Worm (Caenorhabditis elegans) whole organism, L3 larva: ENCODE measurements around the gene Y70C5A.3.

Experiments
- ZK546.5 ChIP-seq: sonication (generic microtip); optimal IDR thresholded peaks from 2 replicates; lab custom pipeline; 2017; ENCODE audit warnings: missing biosample characterization, missing genetic modification characterization
- egl-27 ChIP-seq: sonication (generic microtip); optimal IDR thresholded peaks from 4 replicates; lab custom pipeline; 2017; ENCODE audit warnings: missing biosample characterization, missing genetic modification reagents, missing genetic modification characterization
- lin-15B ChIP-seq: fragments of 150-350 bp; optimal IDR thresholded peaks from 2 replicates; lab custom pipeline; 2014; ENCODE audit warnings: missing biosample characterization, missing genetic modification characterization
- nfya-1 ChIP-seq: sonication (generic microtip); optimal IDR thresholded peaks from 2 replicates; lab custom pipeline; 2017; ENCODE audit warnings: missing genetic modification characterization, mild to moderate bottlenecking, missing compliant biosample characterization, antibody characterized with exemption, moderate library complexity; ENCODE audit not compliant: insufficient read depth
- nhr-12 ChIP-seq: fragments of 150-350 bp; optimal IDR thresholded peaks from 2 replicates; lab custom pipeline; 2014; ENCODE audit warnings: missing biosample characterization, missing genetic modification characterization
- pha-4 ChIP-seq: fragments of 150-350 bp; optimal IDR thresholded peaks from 2 replicates; lab custom pipeline; 2014; ENCODE audit warnings: missing biosample characterization, missing genetic modification reagents, missing genetic modification characterization
- pqm-1 ChIP-seq: fragments of 150-350 bp; optimal IDR thresholded peaks from 2 replicates; lab custom pipeline; 2017; ENCODE audit warnings: missing biosample characterization, missing genetic modification characterization, inconsistent platforms
- skn-1 ChIP-seq: fragments of 150-350 bp; optimal IDR thresholded peaks from 2 replicates; lab custom pipeline; 2014; ENCODE audit warnings: missing biosample characterization, missing genetic modification characterization
- unc-39 ChIP-seq: sonication (generic microtip); optimal IDR thresholded peaks from 4 replicates; lab custom pipeline; 2017; ENCODE audit warnings: missing biosample characterization, missing genetic modification characterization
- unc-62 ChIP-seq: fragments of 150-350 bp; sonication (generic microtip); optimal IDR thresholded peaks from 4 replicates; lab custom pipeline; 2014; ENCODE audit warnings: missing biosample characterization, missing genetic modification reagents, missing genetic modification characterization
- zag-1 ChIP-seq: fragments of 150-350 bp; optimal IDR thresholded peaks from 2 replicates; lab custom pipeline; 2014; ENCODE audit warnings: missing biosample characterization, missing genetic modification characterization

DNA sequence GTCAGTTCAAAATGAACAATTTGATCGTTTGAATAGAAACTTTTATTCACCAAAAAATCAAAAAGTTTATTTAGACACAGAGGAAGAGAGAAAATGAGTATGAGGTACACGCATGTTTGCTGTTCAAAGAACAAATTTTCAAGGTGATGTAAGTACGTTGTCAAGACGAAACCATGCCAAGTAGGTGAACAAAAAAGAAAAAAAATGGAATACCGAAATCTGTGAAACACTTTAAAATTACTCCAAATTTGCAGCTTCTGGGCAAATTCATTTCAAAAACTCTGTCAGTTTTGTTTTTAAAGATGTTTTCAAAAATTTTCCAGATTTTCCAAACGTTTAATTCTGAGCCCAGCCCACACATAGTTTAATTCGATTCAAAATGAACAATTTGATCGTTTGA, 40.3 kb downstream of the Y70C5A.3 start, which contains the start of gene nhr-271:
- TF ChIP-seq unc-39 (tag; lab: Kevin White, UChicago) (no peak), unc-62 (GFP tag; lab: Kevin White, UChicago) (no peak), pha-4 (no peak), egl-27 (tag; lab: Kevin White, UChicago) (no peak), zag-1 (tag; lab: Kevin White, UChicago) (no peak), lin-15B (tag; lab: Kevin White, UChicago) (no peak), ZK546.5 (tag; lab: Kevin White, UChicago) (no peak), skn-1 (tag; lab: Kevin White, UChicago) (no peak), nhr-12 (tag; lab: Kevin White, UChicago) (no peak), pqm-1 (tag; lab: Kevin White, UChicago) (no peak), nfya-1 (tag; lab: Kevin White, UChicago) (no peak)
